Fruit fly (Drosophila melanogaster) whole organism, embryonic: ENCODE measurements around the gene chif.
A peak's percentile ranks its signal among the peaks of the same experiment; 100 is the strongest.

Source experiments
- Aef1 ChIP-seq: fragments of 200-800 bp; sonication (Bioruptor generic); IDR thresholded peaks from 3 replicates; pipeline ENCODE4 v1.3.6; 2022; ENCODE audit warnings: missing biosample characterization, missing genetic modification characterization
- Blimp-1 ChIP-seq: fragments of 200-800 bp; sonication (Bioruptor generic); optimal IDR thresholded peaks from 3 replicates; lab custom pipeline; 2018; ENCODE audit warnings: missing biosample characterization, missing genetic modification characterization, mild to moderate bottlenecking, moderate library complexity, missing genetic modification reagents
- CG10462 ChIP-seq: fragments of 200-800 bp; sonication (Bioruptor generic); optimal IDR thresholded peaks from 2 replicates; lab custom pipeline; 2016; ENCODE audit warnings: missing biosample characterization, missing genetic modification characterization
- CG11093 ChIP-seq: fragments of 200-800 bp; sonication (Bioruptor generic); IDR thresholded peaks from 3 replicates; pipeline ENCODE4 v1.3.6; 2022; ENCODE audit warnings: missing biosample characterization, missing genetic modification characterization
- CG11456 ChIP-seq: fragments of 200-800 bp; sonication (Bioruptor generic); IDR thresholded peaks from 3 replicates; pipeline ENCODE4 v1.3.6; 2022; ENCODE audit warnings: missing biosample characterization, missing genetic modification characterization
- CG13296 ChIP-seq: fragments of 200-800 bp; sonication (Bioruptor generic); optimal IDR thresholded peaks from 3 replicates; lab custom pipeline; 2018; ENCODE audit warnings: missing biosample characterization, mild to moderate bottlenecking, missing genetic modification characterization
- CG1647 ChIP-seq: fragments of 200-800 bp; sonication (Bioruptor generic); optimal IDR thresholded peaks from 3 replicates; lab custom pipeline; 2016; ENCODE audit warnings: missing biosample characterization, missing genetic modification characterization
- CG17802 ChIP-seq: fragments of 200-800 bp; sonication (Bioruptor generic); optimal IDR thresholded peaks from 2 replicates; lab custom pipeline; 2018; ENCODE audit warnings: missing biosample characterization, mild to moderate bottlenecking, missing genetic modification characterization, moderate library complexity
- CG2199 ChIP-seq: fragments of 200-800 bp; sonication (Bioruptor generic); IDR thresholded peaks from 3 replicates; pipeline ENCODE4 v1.3.6; 2022; ENCODE audit warnings: missing biosample characterization, missing genetic modification characterization
- CG2202 ChIP-seq: fragments of 200-800 bp; sonication (Bioruptor generic); optimal IDR thresholded peaks from 2 replicates; lab custom pipeline; 2018; ENCODE audit warnings: missing biosample characterization, mild to moderate bottlenecking, missing genetic modification characterization
- CG2712 ChIP-seq: fragments of 200-800 bp; optimal IDR thresholded peaks from 3 replicates; lab custom pipeline; 2019; ENCODE audit warnings: missing biosample characterization, mild to moderate bottlenecking, missing genetic modification characterization, moderate library complexity
- CG2889 ChIP-seq: fragments of 200-800 bp; sonication (Bioruptor generic); IDR thresholded peaks from 3 replicates; pipeline ENCODE4 v1.3.6; 2022; ENCODE audit warnings: missing biosample characterization, missing genetic modification characterization
- CG3281 ChIP-seq: fragments of 200-800 bp; sonication (Bioruptor generic); optimal IDR thresholded peaks from 3 replicates; lab custom pipeline; 2017; ENCODE audit warnings: missing biosample characterization, mild to moderate bottlenecking, missing genetic modification characterization
- CG4707 ChIP-seq: fragments of 200-800 bp; sonication (Bioruptor generic); optimal IDR thresholded peaks from 2 replicates; lab custom pipeline; 2018; ENCODE audit warnings: missing biosample characterization, mild to moderate bottlenecking, missing genetic modification characterization, moderate library complexity
- CG4730 ChIP-seq: fragments of 200-800 bp; sonication (Bioruptor generic); IDR thresholded peaks from 2 replicates; pipeline ENCODE4 v1.3.6; 2022; ENCODE audit warnings: missing biosample characterization, missing genetic modification characterization
- CG6254 ChIP-seq: fragments of 200-800 bp; sonication (Bioruptor generic); optimal IDR thresholded peaks from 3 replicates; lab custom pipeline; 2017; ENCODE audit warnings: mild to moderate bottlenecking, missing biosample characterization, missing genetic modification reagents, missing genetic modification characterization
- CG7786 ChIP-seq: fragments of 200-800 bp; sonication (Bioruptor generic); optimal IDR thresholded peaks from 2 replicates; lab custom pipeline; 2016; ENCODE audit warnings: missing biosample characterization, missing genetic modification characterization
- CG8089 ChIP-seq: fragments of 200-800 bp; sonication (Bioruptor generic); optimal IDR thresholded peaks from 3 replicates; lab custom pipeline; 2016; ENCODE audit warnings: missing biosample characterization, missing genetic modification characterization
- CG9437 ChIP-seq: fragments of 200-800 bp; sonication (Bioruptor generic); optimal IDR thresholded peaks from 2 replicates; lab custom pipeline; 2018; ENCODE audit warnings: missing biosample characterization, mild to moderate bottlenecking, missing genetic modification characterization
- D ChIP-seq, 2 experiments: fragments of 200-800 bp in 1 of 2; fragments of >200 bp in 1 of 2; sonication (Bioruptor generic) in 1 of 2; optimal IDR thresholded peaks; 2 replicates in 1 of 2; 3 replicates in 1 of 2; lab custom pipeline; 2017; ENCODE audit warnings: mild to moderate bottlenecking in 1 of 2, missing biosample characterization in 1 of 2, missing genetic modification characterization in 1 of 2, missing genetic modification reagents in 1 of 2
- D19A ChIP-seq: fragments of 200-800 bp; optimal IDR thresholded peaks from 3 replicates; lab custom pipeline; 2019; ENCODE audit warnings: missing biosample characterization, mild to moderate bottlenecking, missing genetic modification characterization, moderate library complexity
- MBD-R2 ChIP-seq: fragments of 200-800 bp; sonication (Bioruptor generic); IDR thresholded peaks from 2 replicates; pipeline ENCODE4 v1.3.6; 2022; ENCODE audit warnings: missing biosample characterization, missing genetic modification characterization
- Sin3A ChIP-seq: fragments of >200 bp; optimal IDR thresholded peaks from 2 replicates; lab custom pipeline; 2018
- Sox100B ChIP-seq: fragments of 200-800 bp; sonication (Bioruptor generic); optimal IDR thresholded peaks from 3 replicates; lab custom pipeline; 2018; ENCODE audit warnings: missing biosample characterization, mild to moderate bottlenecking, missing genetic modification characterization
- Spps ChIP-seq: fragments of 200-800 bp; sonication (Bioruptor generic); optimal IDR thresholded peaks from 2 replicates; lab custom pipeline; 2018; ENCODE audit warnings: missing biosample characterization, mild to moderate bottlenecking, missing genetic modification characterization
- TFAM ChIP-seq: fragments of 200-800 bp; sonication (Bioruptor generic); optimal IDR thresholded peaks from 2 replicates; lab custom pipeline; 2017; ENCODE audit warnings: missing biosample characterization, missing genetic modification characterization, inconsistent platforms
- cato ChIP-seq: fragments of 200-800 bp; sonication (Bioruptor generic); optimal IDR thresholded peaks from 2 replicates; lab custom pipeline; 2016; ENCODE audit warnings: missing biosample characterization, missing genetic modification characterization, borderline replicate concordance
- cg ChIP-seq: fragments of 200-800 bp; sonication (Bioruptor generic); optimal IDR thresholded peaks from 3 replicates; lab custom pipeline; 2019; ENCODE audit warnings: missing biosample characterization, mild to moderate bottlenecking, missing genetic modification characterization, moderate library complexity
- chinmo ChIP-seq: fragments of 200-800 bp; sonication (Bioruptor generic); IDR thresholded peaks from 4 replicates; pipeline ENCODE4 v1.3.6; 2022; ENCODE audit warnings: missing biosample characterization, missing genetic modification characterization; ENCODE audit not compliant: partially characterized antibody
- chm ChIP-seq: fragments of 200-800 bp; sonication (Bioruptor generic); IDR thresholded peaks from 2 replicates; pipeline ENCODE4 v1.3.6; 2022; ENCODE audit warnings: missing biosample characterization, missing genetic modification characterization
- da ChIP-seq: fragments of 200-800 bp; sonication (Bioruptor generic); optimal IDR thresholded peaks from 2 replicates; lab custom pipeline; 2016; ENCODE audit warnings: missing biosample characterization, missing genetic modification characterization
- dan ChIP-seq: fragments of 200-800 bp; sonication (Bioruptor generic); IDR thresholded peaks from 2 replicates; pipeline ENCODE4 v1.3.6; 2022; ENCODE audit warnings: missing biosample characterization, missing genetic modification characterization
- dmrt99B ChIP-seq: fragments of 200-800 bp; sonication (Bioruptor generic); optimal IDR thresholded peaks from 2 replicates; lab custom pipeline; 2018; ENCODE audit warnings: missing biosample characterization, mild to moderate bottlenecking, missing genetic modification characterization, moderate library complexity
- ems ChIP-seq: fragments of 200-800 bp; sonication (Bioruptor generic); optimal IDR thresholded peaks from 3 replicates; lab custom pipeline; 2016; ENCODE audit warnings: missing biosample characterization, missing genetic modification characterization
- hb ChIP-seq: fragments of 200-800 bp; sonication (Bioruptor generic); IDR thresholded peaks from 3 replicates; pipeline ENCODE4 v1.3.6; 2022; ENCODE audit warnings: missing biosample characterization, missing genetic modification characterization; ENCODE audit not compliant: partially characterized antibody
- insv ChIP-seq, 2 experiments: fragments of 200-800 bp; sonication (Bioruptor generic); optimal IDR thresholded peaks; 3 replicates each; lab custom pipeline; 2016 to 2018; ENCODE audit warnings: missing biosample characterization in 2 of 2, missing genetic modification characterization in 2 of 2
- mam ChIP-seq: fragments of 200-800 bp; sonication (Bioruptor generic); optimal IDR thresholded peaks from 3 replicates; lab custom pipeline; 2016; ENCODE audit warnings: missing biosample characterization, missing genetic modification characterization
- odd ChIP-seq: fragments of 200-800 bp; sonication (Bioruptor generic); optimal IDR thresholded peaks from 2 replicates; lab custom pipeline; 2017; ENCODE audit warnings: missing biosample characterization, mild to moderate bottlenecking, missing genetic modification characterization
- onecut ChIP-seq: fragments of 200-800 bp; sonication (Bioruptor generic); IDR thresholded peaks from 2 replicates; pipeline ENCODE4 v1.3.6; 2022; ENCODE audit warnings: missing biosample characterization, missing genetic modification characterization
- pnt ChIP-seq: fragments of 200-800 bp; sonication (Bioruptor generic); optimal IDR thresholded peaks from 3 replicates; lab custom pipeline; 2016; ENCODE audit warnings: missing biosample characterization, missing genetic modification characterization
- sc ChIP-seq, 3 experiments: fragments of >200 bp in 2 of 3; fragments of 200-800 bp in 1 of 3; sonication (Bioruptor generic) in 1 of 3; optimal IDR thresholded peaks; 2 replicates in 2 of 3; 3 replicates in 1 of 3; lab custom pipeline; 2017; ENCODE audit warnings: mild to moderate bottlenecking in 1 of 3, missing biosample characterization in 1 of 3, missing genetic modification characterization in 1 of 3, missing genetic modification reagents in 1 of 3
- sd ChIP-seq: fragments of 200-800 bp; sonication (Bioruptor generic); optimal IDR thresholded peaks from 3 replicates; lab custom pipeline; 2018; ENCODE audit warnings: missing biosample characterization, mild to moderate bottlenecking, missing genetic modification characterization, moderate library complexity
- slou ChIP-seq: fragments of 200-800 bp; sonication (Bioruptor generic); optimal IDR thresholded peaks from 3 replicates; lab custom pipeline; 2016; ENCODE audit warnings: missing biosample characterization, missing genetic modification characterization
- sr ChIP-seq: fragments of 200-800 bp; sonication (Bioruptor generic); IDR thresholded peaks from 3 replicates; pipeline ENCODE4 v1.3.6; 2022; ENCODE audit warnings: missing biosample characterization, missing genetic modification characterization
- tll ChIP-seq, 2 experiments: fragments of 200-800 bp in 1 of 2; fragments of >200 bp in 1 of 2; sonication (Bioruptor generic) in 1 of 2; optimal IDR thresholded peaks; 2 replicates each; lab custom pipeline; 2017 to 2019; ENCODE audit warnings: missing biosample characterization in 2 of 2, missing genetic modification characterization in 2 of 2, mild to moderate bottlenecking in 1 of 2, moderate library complexity in 1 of 2
- tup ChIP-seq: fragments of 200-800 bp; sonication (Bioruptor generic); optimal IDR thresholded peaks from 2 replicates; lab custom pipeline; 2016; ENCODE audit warnings: missing biosample characterization, mild to moderate bottlenecking, missing genetic modification characterization, moderate library complexity
- wek ChIP-seq: fragments of 200-800 bp; sonication (Bioruptor generic); optimal IDR thresholded peaks from 3 replicates; lab custom pipeline; 2018; ENCODE audit warnings: missing biosample characterization, mild to moderate bottlenecking, missing genetic modification characterization, moderate library complexity
- zfh2 ChIP-seq: fragments of 200-800 bp; sonication (Bioruptor generic); optimal IDR thresholded peaks from 2 replicates; lab custom pipeline; 2016; ENCODE audit warnings: missing biosample characterization, missing genetic modification characterization

The chif gene

DNA sequence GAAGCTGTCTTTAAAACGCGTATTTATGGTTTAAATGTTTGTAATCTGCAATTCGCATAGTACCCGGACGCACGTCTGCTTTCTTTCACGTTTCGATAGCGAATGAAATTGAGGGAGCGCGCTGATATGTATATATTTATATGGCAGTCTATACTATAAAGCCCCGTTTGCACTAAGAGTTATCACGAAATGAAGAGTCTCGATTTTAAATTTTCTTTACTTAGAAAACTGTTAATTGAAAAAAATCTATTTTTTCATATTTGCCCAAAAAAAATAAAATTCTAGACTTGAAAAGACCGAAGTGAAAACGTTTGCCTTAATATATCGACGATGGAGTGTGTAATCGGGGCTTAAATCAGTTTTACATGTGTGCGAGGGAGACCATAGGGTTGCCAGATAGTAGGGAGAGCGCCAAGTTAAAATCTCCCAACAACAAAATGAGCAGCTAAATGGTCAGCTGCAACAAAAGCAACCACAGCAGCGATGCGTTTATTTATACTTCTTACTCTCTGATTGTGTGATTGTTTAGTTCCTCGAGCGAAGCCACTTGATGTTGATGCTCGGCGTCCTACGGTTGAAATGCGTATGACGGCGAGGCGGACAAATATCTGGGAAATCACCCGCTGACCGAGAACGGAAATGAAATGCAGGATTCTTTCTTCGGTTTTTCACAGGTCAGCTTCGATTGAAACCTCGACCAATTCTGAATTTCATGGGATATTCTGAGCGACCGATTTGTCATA is 26.7 kb downstream of the chif start, which contains the start of gene cact (continued):
- no peak for TF ChIP-seq sd
- TF ChIP-seq odd (GFP tag; lab: Kevin White, UChicago), result peak; percentile 72
- no peak for TF ChIP-seq dan (GFP tag; lab: Robert Waterston, UW)
- TF ChIP-seq cg (GFP tag; lab: Kevin White, UChicago), result peak; percentile 84
- peak; percentile 92 for TF ChIP-seq CG8089 (GFP tag; lab: Kevin White, UChicago)
- peak; percentile 87 for TF ChIP-seq CG2199
- TF ChIP-seq CG2712 (tag; lab: Kevin White, UChicago), result peak; percentile 95
- TF ChIP-seq sc (optimal IDR thresholded peaks at IDR 0.05; lab: Kevin White, UChicago), result no peak
- peak; percentile 85 for TF ChIP-seq sc (GFP tag; optimal IDR thresholded peaks at IDR 0.05; lab: Kevin White, UChicago)
- no peak for TF ChIP-seq D (optimal IDR thresholded peaks at IDR 0.05; lab: Kevin White, UChicago)
- peak; percentile 81 for TF ChIP-seq D (GFP tag; optimal IDR thresholded peaks at IDR 0.05; lab: Kevin White, UChicago)
- peak; percentile 93 for TF ChIP-seq pnt (GFP tag; lab: Kevin White, UChicago)
- TF ChIP-seq CG1647 (GFP tag; lab: Kevin White, UChicago), result peak; percentile 90
- peak; percentile 53 for TF ChIP-seq TFAM (GFP tag; lab: Kevin White, UChicago)
- TF ChIP-seq CG9437 (GFP tag; lab: Kevin White, UChicago), result peak; percentile 79
- TF ChIP-seq mam, result peak; percentile 95
- peak; percentile 91 for TF ChIP-seq CG11456 (GFP tag; lab: Robert Waterston, UW)
- TF ChIP-seq insv (GFP tag; optimal IDR thresholded peaks at IDR 0.05; lab: Kevin White, UChicago), result peak in 1 of 2 experiments; percentile 58
- TF ChIP-seq Sin3A (lab: Kevin White, UChicago), result peak; percentile 45
- peak; percentile 89 for TF ChIP-seq tup (GFP tag; lab: Kevin White, UChicago)
- TF ChIP-seq Sox100B (GFP tag; lab: Kevin White, UChicago), result peak; percentile 77
- peak; percentile 88 for TF ChIP-seq D19A (tag; lab: Kevin White, UChicago)
- peak; percentile 77 for TF ChIP-seq CG11093 (GFP tag; lab: Robert Waterston, UW)
- TF ChIP-seq sr (GFP tag; lab: Robert Waterston, UW), result peak; percentile 25; the same call in 1 of the 3 replicates
- peak; percentile 89 for TF ChIP-seq Blimp-1 (GFP tag; lab: Kevin White, UChicago)
- TF ChIP-seq CG10462 (GFP tag; lab: Kevin White, UChicago), result peak; percentile 85
- TF ChIP-seq tll (GFP tag; optimal IDR thresholded peaks at IDR 0.05; lab: Kevin White, UChicago), result peak; percentile 6 to 74
- peak; percentile 92; the same call in 3 of the 4 replicates for TF ChIP-seq chinmo (GFP tag; lab: Robert Waterston, UW)
- TF ChIP-seq zfh2, result peak; percentile 96
- TF ChIP-seq Spps, result peak; percentile 92
- peak; percentile 78 for TF ChIP-seq CG6254 (GFP tag; lab: Kevin White, UChicago)
- peak; percentile 81 for TF ChIP-seq da (GFP tag; lab: Kevin White, UChicago)
- peak; percentile 85 for TF ChIP-seq CG13296 (GFP tag; lab: Kevin White, UChicago)
- TF ChIP-seq cato (GFP tag; lab: Kevin White, UChicago), result peak; percentile 86
- peak; percentile 68; the same call in 2 of the 3 replicates for TF ChIP-seq CG2889
- TF ChIP-seq ems, result peak; percentile 90
- peak; percentile 95 for TF ChIP-seq Aef1
- peak; percentile 72 for TF ChIP-seq MBD-R2 (GFP tag; lab: Robert Waterston, UW)
- peak; percentile 83 for TF ChIP-seq CG4730
- TF ChIP-seq CG4707, result no peak
- TF ChIP-seq CG7786 (GFP tag; lab: Kevin White, UChicago), result peak; percentile 95
- TF ChIP-seq hb (GFP tag; lab: Robert Waterston, UW), result no peak
- TF ChIP-seq dmrt99B, result peak; percentile 87
- peak; percentile 64 for TF ChIP-seq wek (GFP tag; lab: Kevin White, UChicago)
- TF ChIP-seq CG17802, result peak; percentile 100
- TF ChIP-seq CG2202 (tag; lab: Kevin White, UChicago), result peak; percentile 76
- peak; percentile 66 for TF ChIP-seq chm
- TF ChIP-seq onecut, result peak; percentile 66
- TF ChIP-seq slou (GFP tag; lab: Kevin White, UChicago), result peak; percentile 82
- TF ChIP-seq CG3281 (GFP tag; lab: Kevin White, UChicago), result peak; percentile 89
